Worm (Caenorhabditis elegans) whole organism, young adult: ENCODE data around the gene npr-13.

Experiments used
- D2030.7 ChIP-seq: fragments of 200-800 bp; sonication (Bioruptor generic); IDR thresholded peaks from 2 replicates; pipeline ENCODE4 v1.3.6; 2022; ENCODE audit warnings: missing genetic modification reagents, missing genetic modification characterization, missing compliant biosample characterization
- F39B2.1 ChIP-seq: fragments of 200-800 bp; sonication (Bioruptor generic); IDR thresholded peaks from 2 replicates; pipeline ENCODE4 v1.3.6; 2022; ENCODE audit warnings: missing genetic modification reagents, missing genetic modification characterization, missing compliant biosample characterization
- K11D2.4 ChIP-seq: fragments of 200-800 bp; sonication (Bioruptor generic); IDR thresholded peaks from 2 replicates; pipeline ENCODE4 v1.3.6; 2022; ENCODE audit warnings: missing genetic modification reagents, missing genetic modification characterization, missing compliant biosample characterization
- Y67H2A.10 ChIP-seq: fragments of 200-800 bp; sonication (Bioruptor generic); conservative IDR thresholded peaks from 2 replicates; pipeline ENCODE4 v1.3.6; 2022; ENCODE audit warnings: missing genetic modification reagents, missing genetic modification characterization, missing compliant biosample characterization
- aptf-2 ChIP-seq: fragments of 200-800 bp; sonication (Bioruptor generic); conservative IDR thresholded peaks from 2 replicates; pipeline ENCODE4 v1.3.6; 2022; ENCODE audit warnings: missing genetic modification reagents, missing genetic modification characterization, missing compliant biosample characterization
- aptf-3 ChIP-seq: fragments of 200-800 bp; sonication (Bioruptor generic); IDR thresholded peaks from 2 replicates; pipeline ENCODE4 v1.3.6; 2022; ENCODE audit warnings: missing genetic modification characterization, missing compliant biosample characterization
- attf-3 ChIP-seq: fragments of 200-800 bp; sonication (Bioruptor generic); conservative IDR thresholded peaks from 2 replicates; pipeline ENCODE4 v1.3.6; 2022; ENCODE audit warnings: missing genetic modification reagents, missing genetic modification characterization, missing compliant biosample characterization
- ceh-100 ChIP-seq: fragments of 200-800 bp; sonication (Bioruptor generic); IDR thresholded peaks from 2 replicates; pipeline ENCODE4 v1.3.6; 2022; ENCODE audit warnings: missing genetic modification reagents, missing genetic modification characterization, missing compliant biosample characterization
- ceh-58 ChIP-seq: fragments of 200-800 bp; sonication (Bioruptor generic); IDR thresholded peaks from 2 replicates; pipeline ENCODE4 v1.3.6; 2022; ENCODE audit warnings: missing genetic modification characterization, missing compliant biosample characterization
- efl-1 ChIP-seq: fragments of 150-350 bp; optimal IDR thresholded peaks from 2 replicates; lab custom pipeline; 2014; ENCODE audit warnings: missing biosample characterization, missing genetic modification reagents, missing genetic modification characterization
- ekl-4 ChIP-seq: fragments of 200-800 bp; sonication (Bioruptor generic); IDR thresholded peaks from 2 replicates; pipeline ENCODE4 v1.3.6; 2022; ENCODE audit warnings: missing genetic modification reagents, missing genetic modification characterization, missing compliant biosample characterization
- hlh-12 ChIP-seq: sonication (generic microtip); optimal IDR thresholded peaks from 2 replicates; lab custom pipeline; 2016; ENCODE audit warnings: missing genetic modification characterization, missing compliant biosample characterization
- lin-26 ChIP-seq: fragments of 200-800 bp; sonication (Bioruptor generic); IDR thresholded peaks from 2 replicates; pipeline ENCODE4 v1.3.6; 2022; ENCODE audit warnings: missing genetic modification reagents, missing genetic modification characterization, missing compliant biosample characterization
- lin-35 ChIP-seq, 3 experiments: fragments of 150-350 bp in 2 of 3; sonication (generic microtip) in 1 of 3; optimal IDR thresholded peaks; 2 replicates each; lab custom pipeline; 2014 to 2018; ENCODE audit warnings: missing biosample characterization in 3 of 3, missing genetic modification characterization in 3 of 3, missing genetic modification reagents in 3 of 3
- mcd-1 ChIP-seq: fragments of 200-800 bp; sonication (Bioruptor generic); IDR thresholded peaks from 2 replicates; pipeline ENCODE4 v1.3.6; 2022; ENCODE audit warnings: missing genetic modification reagents, missing genetic modification characterization, missing compliant biosample characterization
- nhr-120 ChIP-seq: fragments of 200-800 bp; sonication (Bioruptor generic); IDR thresholded peaks from 2 replicates; pipeline ENCODE4 v1.3.6; 2022; ENCODE audit warnings: missing genetic modification characterization, missing compliant biosample characterization
- nhr-179 ChIP-seq: sonication (generic microtip); optimal IDR thresholded peaks from 2 replicates; lab custom pipeline; 2016; ENCODE audit warnings: mild to moderate bottlenecking, missing genetic modification characterization, missing compliant biosample characterization
- nhr-27 ChIP-seq: fragments of 200-800 bp; sonication (Bioruptor generic); optimal IDR thresholded peaks from 2 replicates; lab custom pipeline; 2018; ENCODE audit warnings: mild to moderate bottlenecking, missing genetic modification characterization, moderate library complexity, missing compliant biosample characterization
- tbp1 ChIP-seq: fragments of 200-800 bp; sonication (Bioruptor generic); optimal IDR thresholded peaks from 2 replicates; lab custom pipeline; 2018; ENCODE audit warnings: mild to moderate bottlenecking, missing genetic modification characterization, missing compliant biosample characterization
- xnd-1 ChIP-seq: sonication (generic microtip); optimal IDR thresholded peaks from 2 replicates; lab custom pipeline; 2016; ENCODE audit warnings: missing genotype, missing genetic modification reagents, missing genetic modification characterization, missing compliant biosample characterization

npr-13 gene

DNA sequence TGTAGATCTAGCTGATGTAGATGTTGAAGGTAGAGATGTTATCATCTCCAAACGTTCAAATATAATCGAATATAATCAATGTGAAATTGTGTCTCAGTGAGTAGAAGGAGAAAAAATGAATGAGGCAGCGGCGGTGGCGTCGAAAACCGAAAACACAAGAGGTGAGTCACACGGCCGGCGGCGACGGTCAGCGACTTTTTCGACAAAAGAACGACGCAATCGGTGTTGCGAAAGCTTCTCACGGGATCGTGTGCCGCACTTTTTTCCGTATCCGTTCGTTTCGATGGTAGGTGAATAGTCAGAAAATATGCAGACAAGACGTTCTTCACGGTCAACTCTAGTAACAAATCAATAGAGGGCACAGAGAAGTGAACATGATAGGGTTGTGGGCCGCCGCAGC lies 42.9 kb downstream of the npr-13 start, which contains the start of gene rin-1 (continued):
- TF ChIP-seq K11D2.4 (GFP tag; lab: Robert Waterston, UW) = no peak

DNA sequence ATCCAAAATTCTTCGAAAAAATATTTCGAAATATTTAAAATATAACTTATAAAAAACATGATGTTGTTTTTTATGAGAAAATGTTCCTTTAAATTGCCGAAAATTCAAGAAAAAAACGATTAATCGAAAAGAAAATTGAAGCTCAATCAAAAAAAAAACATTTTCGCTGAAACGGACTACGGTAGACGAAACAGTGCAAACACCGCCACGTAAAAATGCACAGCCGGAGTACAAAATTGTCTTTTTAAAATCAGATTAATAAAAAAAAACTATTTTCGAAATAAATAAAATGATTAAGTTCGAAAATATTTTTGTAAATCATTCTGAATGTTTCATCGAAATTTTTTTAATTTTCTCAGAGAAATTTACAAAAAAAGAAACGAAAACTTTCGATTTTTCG lies 44.8 kb downstream of the npr-13 start:
- TF ChIP-seq aptf-3 (GFP tag; lab: Robert Waterston, UW) = no peak
- no peak for TF ChIP-seq nhr-179 (tag; lab: Kevin White, UChicago)
- TF ChIP-seq lin-35 (GFP tag; optimal IDR thresholded peaks at IDR 0.05; lab: Kevin White, UChicago) = no peak
- no peak for TF ChIP-seq tbp1
- no peak for TF ChIP-seq lin-26
- no peak for TF ChIP-seq nhr-27 (tag; lab: Kevin White, UChicago)
- no peak for TF ChIP-seq nhr-120 (GFP tag; lab: Robert Waterston, UW)
- no peak for TF ChIP-seq aptf-2
- no peak for TF ChIP-seq xnd-1
- TF ChIP-seq attf-3 (GFP tag; lab: Robert Waterston, UW) = no peak
- no peak for TF ChIP-seq ceh-100 (GFP tag; lab: Robert Waterston, UW)
- TF ChIP-seq F39B2.1 (GFP tag; lab: Robert Waterston, UW) = no peak
- no peak for TF ChIP-seq Y67H2A.10 (GFP tag; lab: Robert Waterston, UW)
- TF ChIP-seq ekl-4 (GFP tag; lab: Robert Waterston, UW) = no peak
- TF ChIP-seq ceh-58 = no peak

DNA sequence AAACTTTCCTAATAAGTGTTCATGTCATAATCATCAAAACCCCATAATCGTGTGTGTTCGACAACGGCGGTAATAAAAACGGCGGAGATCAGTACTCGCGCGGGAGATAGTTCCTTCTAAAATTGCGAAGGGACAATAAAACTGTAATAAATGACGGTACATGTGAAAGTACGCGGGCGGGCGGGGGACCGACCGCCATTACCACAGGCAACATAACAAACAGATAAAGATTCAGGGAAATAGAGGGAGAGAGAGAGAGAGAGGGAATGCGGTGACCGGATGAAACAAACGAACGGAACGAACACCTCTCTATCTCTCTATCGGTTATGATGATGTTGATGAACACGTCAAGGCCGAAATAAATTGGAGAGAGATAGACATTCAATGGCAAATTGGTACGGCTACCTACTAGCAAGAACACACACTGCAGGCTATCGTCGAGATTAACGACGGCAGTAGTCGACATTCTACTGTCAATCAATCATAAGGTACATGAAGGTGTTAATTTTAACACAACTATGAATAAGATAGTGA lies 52.1 kb downstream of the npr-13 start:
- TF ChIP-seq hlh-12 (tag; lab: Kevin White, UChicago) (no peak), efl-1 (no peak), mcd-1 (GFP tag; lab: Robert Waterston, UW) (no peak), D2030.7 (no peak)
